Fruit fly (Drosophila melanogaster) whole organism, embryonic: Measurements from ENCODE around the gene Polr3G.
A peak's percentile ranks its signal among the peaks of the same experiment; 100 is the strongest.

Source experiments
- ATbp ChIP-seq: fragments of 200-800 bp; sonication (Bioruptor generic); optimal IDR thresholded peaks from 2 replicates; lab custom pipeline; 2017; ENCODE audit warnings: missing biosample characterization, mild to moderate bottlenecking, missing genetic modification characterization, missing genetic modification reagents
- Aef1 ChIP-seq: fragments of 200-800 bp; sonication (Bioruptor generic); IDR thresholded peaks from 3 replicates; pipeline ENCODE4 v1.3.6; 2022; ENCODE audit warnings: missing biosample characterization, missing genetic modification characterization
- Blimp-1 ChIP-seq: fragments of 200-800 bp; sonication (Bioruptor generic); optimal IDR thresholded peaks from 3 replicates; lab custom pipeline; 2018; ENCODE audit warnings: missing biosample characterization, missing genetic modification characterization, mild to moderate bottlenecking, moderate library complexity, missing genetic modification reagents
- BtbVII ChIP-seq: fragments of 200-800 bp; sonication (Bioruptor generic); optimal IDR thresholded peaks from 3 replicates; lab custom pipeline; 2017; ENCODE audit warnings: missing biosample characterization, mild to moderate bottlenecking, missing genetic modification characterization
- CG10209 ChIP-seq: fragments of 200-800 bp; sonication (Bioruptor generic); optimal IDR thresholded peaks from 3 replicates; lab custom pipeline; 2017; ENCODE audit warnings: missing biosample characterization, mild to moderate bottlenecking, missing genetic modification characterization, missing genetic modification reagents
- CG10431 ChIP-seq: fragments of 200-800 bp; sonication (Bioruptor generic); optimal IDR thresholded peaks from 3 replicates; lab custom pipeline; 2018; ENCODE audit warnings: missing biosample characterization, mild to moderate bottlenecking, missing genetic modification characterization
- CG11398 ChIP-seq: fragments of 200-800 bp; sonication (Bioruptor generic); optimal IDR thresholded peaks from 2 replicates; lab custom pipeline; 2016; ENCODE audit warnings: missing biosample characterization, missing genetic modification characterization
- CG12659 ChIP-seq: fragments of 200-800 bp; sonication (Bioruptor generic); optimal IDR thresholded peaks from 3 replicates; lab custom pipeline; 2017; ENCODE audit warnings: mild to moderate bottlenecking, missing biosample characterization, missing genetic modification reagents, missing genetic modification characterization
- CG13123 ChIP-seq: fragments of 200-800 bp; sonication (Bioruptor generic); optimal IDR thresholded peaks from 2 replicates; lab custom pipeline; 2016; ENCODE audit warnings: missing biosample characterization, missing genetic modification characterization
- CG14710 ChIP-seq: fragments of 200-800 bp; sonication (Bioruptor generic); optimal IDR thresholded peaks from 3 replicates; lab custom pipeline; 2019; ENCODE audit warnings: missing biosample characterization, mild to moderate bottlenecking, missing genetic modification characterization, moderate library complexity
- CG1529 ChIP-seq: fragments of 200-800 bp; sonication (Bioruptor generic); optimal IDR thresholded peaks from 3 replicates; lab custom pipeline; 2018; ENCODE audit warnings: missing biosample characterization, missing genetic modification characterization
- CG1647 ChIP-seq: fragments of 200-800 bp; sonication (Bioruptor generic); optimal IDR thresholded peaks from 3 replicates; lab custom pipeline; 2016; ENCODE audit warnings: missing biosample characterization, missing genetic modification characterization
- CG17359 ChIP-seq: fragments of 200-800 bp; sonication (Bioruptor generic); optimal IDR thresholded peaks from 3 replicates; lab custom pipeline; 2018; ENCODE audit warnings: missing biosample characterization, mild to moderate bottlenecking, missing genetic modification characterization, moderate library complexity
- CG2116 ChIP-seq: fragments of 200-800 bp; sonication (Bioruptor generic); optimal IDR thresholded peaks from 3 replicates; lab custom pipeline; 2018; ENCODE audit warnings: missing biosample characterization, mild to moderate bottlenecking, missing genetic modification characterization
- CG2129 ChIP-seq: fragments of 200-800 bp; sonication (Bioruptor generic); IDR thresholded peaks from 2 replicates; pipeline ENCODE4 v1.3.6; 2022; ENCODE audit warnings: missing biosample characterization, missing genetic modification characterization; ENCODE audit not compliant: partially characterized antibody
- CG30020 ChIP-seq: fragments of 200-800 bp; optimal IDR thresholded peaks from 2 replicates; lab custom pipeline; 2019; ENCODE audit warnings: missing biosample characterization, mild to moderate bottlenecking, missing genetic modification characterization, moderate library complexity
- CG32532 ChIP-seq: fragments of 200-800 bp; sonication (Bioruptor generic); IDR thresholded peaks from 2 replicates; pipeline ENCODE4 v1.3.6; 2022; ENCODE audit warnings: missing biosample characterization, missing genetic modification characterization
- CG3838 ChIP-seq: fragments of 200-800 bp; sonication (Bioruptor generic); optimal IDR thresholded peaks from 3 replicates; lab custom pipeline; 2016; ENCODE audit warnings: missing biosample characterization, missing genetic modification characterization
- CG4424 ChIP-seq: fragments of 200-800 bp; sonication (Bioruptor generic); optimal IDR thresholded peaks from 3 replicates; lab custom pipeline; 2016; ENCODE audit warnings: missing biosample characterization, missing genetic modification characterization
- CG5953 ChIP-seq: fragments of 200-800 bp; sonication (Bioruptor generic); IDR thresholded peaks from 2 replicates; pipeline ENCODE4 v1.3.6; 2022; ENCODE audit warnings: missing biosample characterization, missing genetic modification characterization
- CG6765 ChIP-seq: fragments of 200-800 bp; sonication (Bioruptor generic); optimal IDR thresholded peaks from 3 replicates; lab custom pipeline; 2017; ENCODE audit warnings: missing biosample characterization, mild to moderate bottlenecking, missing genetic modification characterization
- CG6791 ChIP-seq: fragments of 200-800 bp; sonication (Bioruptor generic); IDR thresholded peaks from 3 replicates; pipeline ENCODE4 v1.3.6; 2022; ENCODE audit warnings: missing biosample characterization, missing genetic modification characterization; ENCODE audit not compliant: partially characterized antibody
- CG9437 ChIP-seq: fragments of 200-800 bp; sonication (Bioruptor generic); optimal IDR thresholded peaks from 2 replicates; lab custom pipeline; 2018; ENCODE audit warnings: missing biosample characterization, mild to moderate bottlenecking, missing genetic modification characterization
- CG9727 ChIP-seq: fragments of 200-800 bp; sonication (Bioruptor generic); optimal IDR thresholded peaks from 3 replicates; lab custom pipeline; 2017; ENCODE audit warnings: missing biosample characterization, mild to moderate bottlenecking, missing genetic modification characterization
- CoRest ChIP-seq: fragments of 200-800 bp; sonication (Bioruptor generic); optimal IDR thresholded peaks from 3 replicates; lab custom pipeline; 2018; ENCODE audit warnings: missing biosample characterization, mild to moderate bottlenecking, missing genetic modification characterization, moderate library complexity
- D ChIP-seq, 2 experiments: fragments of 200-800 bp in 1 of 2; fragments of >200 bp in 1 of 2; sonication (Bioruptor generic) in 1 of 2; optimal IDR thresholded peaks; 2 replicates in 1 of 2; 3 replicates in 1 of 2; lab custom pipeline; 2017; ENCODE audit warnings: mild to moderate bottlenecking in 1 of 2, missing biosample characterization in 1 of 2, missing genetic modification characterization in 1 of 2, missing genetic modification reagents in 1 of 2
- Deaf1 ChIP-seq: fragments of 200-800 bp; optimal IDR thresholded peaks from 3 replicates; lab custom pipeline; 2019; ENCODE audit warnings: missing biosample characterization, mild to moderate bottlenecking, missing genetic modification characterization, moderate library complexity
- Ets65A ChIP-seq: fragments of 200-800 bp; sonication (Bioruptor generic); peaks from one replicate; lab custom pipeline; 2016; ENCODE audit warnings: missing biosample characterization, missing genetic modification characterization
- Ets97D ChIP-seq: fragments of 200-800 bp; sonication (Bioruptor generic); optimal IDR thresholded peaks from 3 replicates; lab custom pipeline; 2016; ENCODE audit warnings: missing biosample characterization, missing genetic modification characterization
- Fer2 ChIP-seq: fragments of 200-800 bp; sonication (Bioruptor generic); optimal IDR thresholded peaks from 2 replicates; lab custom pipeline; 2018; ENCODE audit warnings: missing biosample characterization, mild to moderate bottlenecking, missing genetic modification characterization, moderate library complexity
- H2.0 ChIP-seq: fragments of 200-800 bp; sonication (Bioruptor generic); IDR thresholded peaks from 2 replicates; pipeline ENCODE4 v1.3.6; 2022; ENCODE audit warnings: missing biosample characterization, missing genetic modification characterization
- Med ChIP-seq: fragments of 200-800 bp; sonication (Bioruptor generic); peaks from one replicate; lab custom pipeline; 2016; ENCODE audit warnings: missing biosample characterization, missing genetic modification characterization, mild to moderate bottlenecking, inconsistent platforms, moderate library complexity
- Sox100B ChIP-seq: fragments of 200-800 bp; sonication (Bioruptor generic); optimal IDR thresholded peaks from 3 replicates; lab custom pipeline; 2018; ENCODE audit warnings: missing biosample characterization, mild to moderate bottlenecking, missing genetic modification characterization
- Sry-β ChIP-seq: fragments of 200-800 bp; sonication (Bioruptor generic); optimal IDR thresholded peaks from 2 replicates; lab custom pipeline; 2018; ENCODE audit warnings: missing biosample characterization, mild to moderate bottlenecking, missing genetic modification characterization, moderate library complexity
- Ssrp ChIP-seq: fragments of 200-800 bp; sonication (Bioruptor generic); optimal IDR thresholded peaks from 2 replicates; lab custom pipeline; 2018; ENCODE audit warnings: missing biosample characterization, mild to moderate bottlenecking, missing genetic modification characterization, moderate library complexity
- bab2 ChIP-seq: fragments of 200-800 bp; sonication (Bioruptor generic); optimal IDR thresholded peaks from 2 replicates; lab custom pipeline; 2016; ENCODE audit warnings: missing biosample characterization, missing genetic modification characterization
- bbx ChIP-seq: fragments of 200-800 bp; sonication (Bioruptor generic); IDR thresholded peaks from 2 replicates; pipeline ENCODE4 v1.3.6; 2022; ENCODE audit warnings: missing biosample characterization, missing genetic modification characterization; ENCODE audit not compliant: partially characterized antibody
- danr ChIP-seq: fragments of 200-800 bp; sonication (Bioruptor generic); IDR thresholded peaks from 2 replicates; pipeline ENCODE4 v1.3.6; 2022; ENCODE audit warnings: missing biosample characterization, missing genetic modification characterization
- emc ChIP-seq: fragments of 200-800 bp; sonication (Bioruptor generic); optimal IDR thresholded peaks from 2 replicates; lab custom pipeline; 2016; ENCODE audit warnings: missing biosample characterization, missing genetic modification characterization
- fd102C ChIP-seq: fragments of 200-800 bp; sonication (Bioruptor generic); optimal IDR thresholded peaks from 2 replicates; lab custom pipeline; 2018; ENCODE audit warnings: missing biosample characterization, mild to moderate bottlenecking, missing genetic modification characterization, moderate library complexity
- her ChIP-seq: fragments of 200-800 bp; sonication (Bioruptor generic); optimal IDR thresholded peaks from 2 replicates; lab custom pipeline; 2016; ENCODE audit warnings: missing biosample characterization, missing genetic modification characterization
- lmd ChIP-seq: fragments of 200-800 bp; sonication (Bioruptor generic); IDR thresholded peaks from 2 replicates; pipeline ENCODE4 v1.3.6; 2022; ENCODE audit warnings: missing biosample characterization, missing genetic modification characterization
- lola ChIP-seq, 3 experiments: fragments of >200 bp in 2 of 3; fragments of 200-800 bp in 1 of 3; sonication (Bioruptor generic) in 1 of 3; optimal IDR thresholded peaks; 2 replicates each; lab custom pipeline; 2017 to 2019; ENCODE audit warnings: missing biosample characterization in 3 of 3, missing genetic modification characterization in 3 of 3, mild to moderate bottlenecking in 1 of 3, moderate library complexity in 1 of 3
- phol ChIP-seq: fragments of 200-800 bp; sonication (Bioruptor generic); optimal IDR thresholded peaks from 3 replicates; lab custom pipeline; 2018; ENCODE audit warnings: missing biosample characterization, mild to moderate bottlenecking, missing genetic modification characterization, moderate library complexity
- pum ChIP-seq: fragments of 200-800 bp; sonication (Bioruptor generic); optimal IDR thresholded peaks from 2 replicates; lab custom pipeline; 2016; ENCODE audit warnings: missing biosample characterization, missing genetic modification characterization
- row ChIP-seq: fragments of 200-800 bp; sonication (Bioruptor generic); IDR thresholded peaks from 3 replicates; pipeline ENCODE4 v1.3.6; 2022; ENCODE audit warnings: missing biosample characterization, missing genetic modification characterization
- slbo ChIP-seq: fragments of 200-800 bp; sonication (Bioruptor generic); IDR thresholded peaks from 2 replicates; pipeline ENCODE4 v1.3.6; 2022; ENCODE audit warnings: missing biosample characterization, missing genetic modification characterization
- zen2 ChIP-seq: fragments of 200-800 bp; sonication (Bioruptor generic); IDR thresholded peaks from 3 replicates; pipeline ENCODE4 v1.3.6; 2022; ENCODE audit warnings: missing biosample characterization, missing genetic modification characterization; ENCODE audit not compliant: partially characterized antibody
- zfh2 ChIP-seq: fragments of 200-800 bp; sonication (Bioruptor generic); optimal IDR thresholded peaks from 2 replicates; lab custom pipeline; 2016; ENCODE audit warnings: missing biosample characterization, missing genetic modification characterization

Gene Polr3G

dm6 chr3L:17457695-17458242 is 30.8 kb upstream of the Polr3G start (continued):
- TF ChIP-seq CG14710 (tag; lab: Kevin White, UChicago), result peak; percentile 23
- TF ChIP-seq CG2129 (GFP tag; lab: Robert Waterston, UW), result no peak
- no peak for TF ChIP-seq Deaf1 (tag; lab: Kevin White, UChicago)
- TF ChIP-seq CG32532 (GFP tag; lab: Robert Waterston, UW), result no peak
- TF ChIP-seq CG1647, result no peak
- no peak for TF ChIP-seq Ets97D (GFP tag; lab: Kevin White, UChicago)
- 0 out of 2 replicates have a peak, but pooled peaks have one; percentile 24 for TF ChIP-seq CG5953 (GFP tag; lab: Robert Waterston, UW)
- TF ChIP-seq CoRest (tag; lab: Kevin White, UChicago), result peak; percentile 23
- TF ChIP-seq CG10431, result peak; percentile 67
- no peak for TF ChIP-seq bbx (GFP tag; lab: Robert Waterston, UW)
- no peak for TF ChIP-seq CG3838
- no peak for TF ChIP-seq pum (GFP tag; lab: Kevin White, UChicago)
- peak; percentile 1 for TF ChIP-seq CG9437
- peak; percentile 61 for TF ChIP-seq row (GFP tag; lab: Robert Waterston, UW)
- no peak for TF ChIP-seq CG2116
- peak; percentile 40 for TF ChIP-seq Ssrp (tag; lab: Kevin White, UChicago)
- TF ChIP-seq Ets65A (GFP tag; lab: Kevin White, UChicago), result peak; percentile 25
- peak; percentile 26 for TF ChIP-seq Sox100B
- TF ChIP-seq bab2 (GFP tag; lab: Kevin White, UChicago), result no peak
- TF ChIP-seq zen2 (GFP tag; lab: Robert Waterston, UW), result no peak
- TF ChIP-seq D (optimal IDR thresholded peaks at IDR 0.05; lab: Kevin White, UChicago), result no peak
- peak; percentile 8 for TF ChIP-seq D (GFP tag; optimal IDR thresholded peaks at IDR 0.05; lab: Kevin White, UChicago)
- no peak for TF ChIP-seq lmd (GFP tag; lab: Robert Waterston, UW)
- no peak for TF ChIP-seq BtbVII
- peak; percentile 36 for TF ChIP-seq CG9727 (GFP tag; lab: Kevin White, UChicago)
- peak; percentile 37 for TF ChIP-seq Blimp-1 (GFP tag; lab: Kevin White, UChicago)
- TF ChIP-seq CG4424 (GFP tag; lab: Kevin White, UChicago), result no peak
- TF ChIP-seq CG11398 (GFP tag; lab: Kevin White, UChicago), result no peak
- TF ChIP-seq emc, result no peak
- TF ChIP-seq CG1529 (GFP tag; lab: Kevin White, UChicago), result no peak
- peak; percentile 6 for TF ChIP-seq CG12659
- TF ChIP-seq CG17359 (tag; lab: Kevin White, UChicago), result peak; percentile 30
- no peak for TF ChIP-seq Aef1
- TF ChIP-seq CG30020 (tag; lab: Kevin White, UChicago), result no peak
- no peak for TF ChIP-seq CG6791
- TF ChIP-seq her (GFP tag; lab: Kevin White, UChicago), result no peak
- TF ChIP-seq CG13123 (GFP tag; lab: Kevin White, UChicago), result no peak
- TF ChIP-seq lola (GFP tag; optimal IDR thresholded peaks at IDR 0.05; lab: Kevin White, UChicago), result peak in 1 of 3 experiments; percentile 18
- TF ChIP-seq Sry-β, result peak; percentile 31
- TF ChIP-seq danr (GFP tag; lab: Robert Waterston, UW), result no peak
- TF ChIP-seq zfh2 (GFP tag; lab: Kevin White, UChicago), result no peak
- no peak for TF ChIP-seq fd102C
- TF ChIP-seq ATbp, result peak; percentile 5
- peak; percentile 18 for TF ChIP-seq phol (tag; lab: Kevin White, UChicago)
- no peak for TF ChIP-seq CG6765 (GFP tag; lab: Kevin White, UChicago)
- no peak for TF ChIP-seq Fer2 (tag; lab: Kevin White, UChicago)
- 0 out of 2 replicates have a peak, but pooled peaks have one; percentile 3 for TF ChIP-seq H2.0 (GFP tag; lab: Robert Waterston, UW)
- peak; percentile 30 for TF ChIP-seq Med
- peak; percentile 37 for TF ChIP-seq CG10209
- TF ChIP-seq slbo (GFP tag; lab: Robert Waterston, UW), result no peak
